Fruit fly (Drosophila melanogaster) whole organism, larva: ENCODE measurements around the gene Cln3.

ENCODE experiments used
- noc ChIP-seq: fragments of 200-800 bp; sonication (Bioruptor generic); optimal IDR thresholded peaks from 3 replicates; lab custom pipeline; 2019; ENCODE audit warnings: missing biosample characterization, mild to moderate bottlenecking, missing genetic modification characterization, moderate library complexity

The Cln3 gene

dm6 chr3L:17806357-17807025 lies 7.4 kb downstream of the Cln3 start, which contains the start of gene CG32187:
Gene CG32187 (minus strand): TSS chr3L:17806365.
- no peak for TF ChIP-seq noc

dm6 chr3L:17804511-17804910 lies 9.4 kb downstream of the Cln3 start, which contains the start of gene ais:
Gene ais (minus strand): TSS chr3L:17804715.
- TF ChIP-seq noc, result no peak

dm6 chr3L:17802107-17802506 lies 11.8 kb downstream of the Cln3 start, which contains the start of gene NUCB1:
Gene NUCB1 (minus strand): TSS chr3L:17802279.
- no peak for TF ChIP-seq noc

- TF ChIP-seq noc, result no peak
Observed at dm6 chr3L:17797494-17797893, 16.4 kb downstream of the Cln3 start, which contains the start of gene CG42816. Gene CG42816 (minus strand): TSS chr3L:17797594.

dm6 chr3L:17791495-17791894 lies 22.4 kb downstream of the Cln3 start:
- no peak for TF ChIP-seq noc

- TF ChIP-seq noc, result no peak
Observed at dm6 chr3L:17791467-17791494, 22.6 kb downstream of the Cln3 start, which contains the start of gene CG42815. Gene CG42815 (minus strand): TSS chr3L:17791486.

- no peak for TF ChIP-seq noc
Observed at dm6 chr3L:17791067-17791466, 22.9 kb downstream of the Cln3 start.

- no peak for TF ChIP-seq noc
Observed at dm6 chr3L:17763987-17764386, 49.9 kb downstream of the Cln3 start, which contains the start of the genes Adgf-A and Adgf-A2. Gene Adgf-A (minus strand): TSS chr3L:17764158. Gene Adgf-A2 (minus strand): TSS chr3L:17764158.
